Worm (Caenorhabditis elegans) whole organism, midembryonic: ENCODE measurements around the gene dct-6.

Experiments used
- T22C8.4 ChIP-seq: fragments of 200-800 bp; sonication (Bioruptor generic); IDR thresholded peaks from 2 replicates; pipeline ENCODE4 v1.3.6; 2022; ENCODE audit warnings: missing genetic modification characterization, missing compliant biosample characterization
- cog-1 ChIP-seq: sonication (generic microtip); optimal IDR thresholded peaks from 2 replicates; lab custom pipeline; 2016; ENCODE audit warnings: missing genetic modification characterization, missing compliant biosample characterization
- flt-1 ChIP-seq: fragments of 200-800 bp; sonication (Bioruptor generic); IDR thresholded peaks from 2 replicates; pipeline ENCODE4 v1.3.6; 2022; ENCODE audit warnings: missing genetic modification characterization, missing compliant biosample characterization
- med-1 ChIP-seq: sonication (generic microtip); optimal IDR thresholded peaks from 2 replicates; lab custom pipeline; 2017; ENCODE audit warnings: missing genetic modification characterization, mild to moderate bottlenecking, missing compliant biosample characterization, antibody characterized with exemption, missing genetic modification reagents; ENCODE audit not compliant: insufficient read depth
- ref-1 ChIP-seq: fragments of 200-800 bp; sonication (Bioruptor generic); conservative IDR thresholded peaks from 2 replicates; pipeline ENCODE4 v1.3.6; 2022; ENCODE audit warnings: missing genetic modification reagents, missing genetic modification characterization, missing compliant biosample characterization
- tab-1 ChIP-seq: fragments of 200-800 bp; sonication (Bioruptor generic); IDR thresholded peaks from 2 replicates; pipeline ENCODE4 v1.3.6; 2022; ENCODE audit warnings: missing genetic modification characterization, missing compliant biosample characterization
- ztf-23 ChIP-seq: fragments of 200-800 bp; sonication (Bioruptor generic); IDR thresholded peaks from 2 replicates; pipeline ENCODE4 v1.3.6; 2022; ENCODE audit warnings: missing genetic modification reagents, missing genetic modification characterization, missing compliant biosample characterization

DNA sequence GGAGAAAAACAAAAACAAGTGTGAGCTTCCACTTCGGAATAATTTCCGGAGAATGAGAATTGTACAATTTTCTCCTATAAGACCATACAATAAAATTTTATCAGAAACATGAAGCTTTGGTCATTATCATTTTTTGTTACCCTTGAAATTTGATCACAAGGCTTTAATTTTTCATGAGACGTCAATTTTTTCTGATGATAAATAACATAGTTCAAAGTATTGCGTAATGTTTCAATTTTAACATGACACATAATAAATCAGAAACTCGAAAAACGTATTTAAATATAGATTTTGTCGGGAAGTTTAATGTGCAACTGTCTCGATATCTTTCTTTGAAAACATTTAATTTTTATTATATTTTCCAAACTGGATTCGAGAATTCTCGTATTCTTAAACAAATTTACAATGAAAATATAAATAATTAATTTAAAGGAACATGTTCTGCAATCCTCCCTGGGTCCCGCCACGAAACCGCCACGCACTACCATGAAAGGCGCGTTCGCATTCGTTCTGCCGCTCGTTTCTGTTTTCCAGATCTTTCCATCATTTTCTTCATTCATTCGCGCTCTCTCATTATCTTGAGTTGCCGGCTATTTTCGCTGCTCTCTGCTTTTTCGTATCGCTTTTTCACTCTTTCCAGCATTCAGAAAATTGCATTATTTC, 27.3 kb upstream of the dct-6 start:
- no peak for TF ChIP-seq flt-1
- TF ChIP-seq tab-1 (GFP tag; lab: Robert Waterston, UW): no peak
- no peak for TF ChIP-seq ref-1 (GFP tag; lab: Robert Waterston, UW)
- TF ChIP-seq cog-1 (tag; lab: Kevin White, UChicago): no peak
- TF ChIP-seq ztf-23 (GFP tag; lab: Robert Waterston, UW): no peak
- no peak for TF ChIP-seq med-1 (GFP tag; lab: Kevin White, UChicago)
- no peak for TF ChIP-seq T22C8.4 (GFP tag; lab: Robert Waterston, UW)
